Fruit fly (Drosophila melanogaster): ENCODE measurements around the gene CG3407.
A peak's percentile ranks its signal among the peaks of the same experiment; 100 is the strongest.

Gene CG3407

DNA sequence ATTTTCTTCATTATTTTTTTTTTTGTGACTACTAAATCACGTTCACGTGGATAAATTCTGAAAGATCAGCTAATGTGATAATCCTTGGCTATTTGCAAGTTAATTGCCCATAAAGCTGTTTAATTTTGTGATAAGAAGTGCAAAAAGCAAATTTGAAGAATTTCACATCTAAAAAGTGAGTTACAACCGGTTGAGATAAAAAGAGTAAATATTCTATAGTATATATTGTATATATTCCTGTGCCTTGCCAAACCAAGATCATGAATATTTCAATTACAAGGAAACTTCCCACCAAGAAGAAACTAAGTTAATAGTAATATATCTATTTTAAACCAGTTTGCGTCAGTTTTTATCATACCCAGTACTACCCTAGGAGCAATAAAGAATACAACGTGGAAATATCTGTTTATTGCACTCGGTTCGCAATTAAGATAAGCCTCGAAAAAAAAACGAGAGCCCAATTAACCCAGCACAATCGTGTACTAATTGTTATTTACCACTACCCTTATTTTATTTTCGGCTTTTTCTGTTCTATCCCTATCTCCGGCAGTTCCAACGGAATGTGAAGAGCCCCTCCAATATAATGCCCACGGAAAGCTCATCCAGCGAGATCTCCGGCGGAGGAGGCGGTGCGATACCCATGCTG, 33.9 kb downstream of the CG3407 start:
- no peak for TF ChIP-seq bab2 (GFP tag; optimal IDR thresholded peaks at IDR 0.05)
- no peak for TF ChIP-seq CG10979 (tag; optimal IDR thresholded peaks at IDR 0.05)
- peak; percentile 21 for TF ChIP-seq CG10209 (GFP tag; optimal IDR thresholded peaks at IDR 0.05)
- peak; percentile 44 for TF ChIP-seq tio (GFP tag; optimal IDR thresholded peaks at IDR 0.05)
- TF ChIP-seq Max (GFP tag; optimal IDR thresholded peaks at IDR 0.05), result no peak
- no peak for TF ChIP-seq so (GFP tag; IDR thresholded peaks at IDR 0.05)
- TF ChIP-seq mld (GFP tag; IDR thresholded peaks at IDR 0.05; ENCODE audit: partially characterized antibody), result no peak
- TF ChIP-seq Kr (GFP tag; optimal IDR thresholded peaks at IDR 0.05), result no peak
- TF ChIP-seq D19B (GFP tag; optimal IDR thresholded peaks at IDR 0.05), result peak; percentile 94
- peak; percentile 42 for TF ChIP-seq CG2678 (tag; optimal IDR thresholded peaks at IDR 0.05)
- peak; percentile 63 for TF ChIP-seq CG9437 (GFP tag; optimal IDR thresholded peaks at IDR 0.05)
- no peak for TF ChIP-seq grn (GFP tag; optimal IDR thresholded peaks at IDR 0.05)
- peak; percentile 61 for TF ChIP-seq CG13894 (tag; optimal IDR thresholded peaks at IDR 0.05)
- TF ChIP-seq row (GFP tag; IDR thresholded peaks at IDR 0.05), result peak; percentile 33; the same call in 1 of the 3 replicates
- TF ChIP-seq CG18619 (GFP tag; optimal IDR thresholded peaks at IDR 0.05), result peak; percentile 48
- TF ChIP-seq dmrt11E (tag; optimal IDR thresholded peaks at IDR 0.05), result no peak
- peak; percentile 18; the same call in 1 of the 2 replicates for TF ChIP-seq Awh (GFP tag; IDR thresholded peaks at IDR 0.05)
- peak; percentile 56 for TF ChIP-seq B-H2 (GFP tag; optimal IDR thresholded peaks at IDR 0.05)
- no peak for TF ChIP-seq CG14441 (GFP tag; IDR thresholded peaks at IDR 0.05)
- peak in 1 of 2 experiments; percentile 23 for TF ChIP-seq Hr51 (GFP tag; optimal IDR thresholded peaks at IDR 0.05)
- TF ChIP-seq CG12769 (tag; optimal IDR thresholded peaks at IDR 0.05), result peak; percentile 14
- peak; percentile 7 for TF ChIP-seq CG2116 (GFP tag; optimal IDR thresholded peaks at IDR 0.05)
- peak; percentile 12 for TF ChIP-seq cato (GFP tag; optimal IDR thresholded peaks at IDR 0.05; ENCODE audit: borderline replicate concordance)
- peak; percentile 27 for TF ChIP-seq Oli (tag; optimal IDR thresholded peaks at IDR 0.05)
- TF ChIP-seq CG14050 (GFP tag; IDR thresholded peaks at IDR 0.05), result no peak
- TF ChIP-seq Hey (tag; optimal IDR thresholded peaks at IDR 0.05), result peak; percentile 58
- TF ChIP-seq CG1602 (GFP tag; optimal IDR thresholded peaks at IDR 0.05), result no peak
- peak; percentile 97 for TF ChIP-seq exex (tag; optimal IDR thresholded peaks at IDR 0.05)
- peak; percentile 68; the same call in 2 of the 3 replicates for TF ChIP-seq CG17361 (GFP tag; IDR thresholded peaks at IDR 0.05)
- peak; percentile 4 for TF ChIP-seq CG3281 (GFP tag; optimal IDR thresholded peaks at IDR 0.05)
- no peak for TF ChIP-seq CG16863 (GFP tag; optimal IDR thresholded peaks at IDR 0.05)
- TF ChIP-seq PHDP (tag; optimal IDR thresholded peaks at IDR 0.05), result peak; percentile 15
- TF ChIP-seq CG18262 (tag; optimal IDR thresholded peaks at IDR 0.05), result peak; percentile 36
- peak; percentile 44 for TF ChIP-seq Vsx1 (GFP tag; optimal IDR thresholded peaks at IDR 0.05)
- peak; percentile 3 for TF ChIP-seq Deaf1 (tag; optimal IDR thresholded peaks at IDR 0.05)
- TF ChIP-seq CG9727 (GFP tag; optimal IDR thresholded peaks at IDR 0.05), result peak; percentile 39
- TF ChIP-seq nmo (GFP tag; optimal IDR thresholded peaks at IDR 0.05), result peak; percentile 17
- peak; percentile 52 for TF ChIP-seq CG13775 (GFP tag; optimal IDR thresholded peaks at IDR 0.05)
- TF ChIP-seq grau (tag; optimal IDR thresholded peaks at IDR 0.05), result peak; percentile 34
- peak; percentile 38 for TF ChIP-seq sug (tag; optimal IDR thresholded peaks at IDR 0.05)
- no peak for TF ChIP-seq CG8290 (GFP tag; optimal IDR thresholded peaks at IDR 0.05)
- TF ChIP-seq CG8290 (tag; optimal IDR thresholded peaks at IDR 0.05), result peak in 1 of 2 experiments; percentile 20
- TF ChIP-seq Med (GFP tag), result peak; percentile 71
- peak; percentile 27 for TF ChIP-seq CG13296 (GFP tag; optimal IDR thresholded peaks at IDR 0.05)
- peak; percentile 3 for TF ChIP-seq ind (GFP tag; optimal IDR thresholded peaks at IDR 0.05)
- no peak for TF ChIP-seq CG7786 (GFP tag; optimal IDR thresholded peaks at IDR 0.05)
- TF ChIP-seq gt (GFP tag; IDR thresholded peaks at IDR 0.05), result no peak
- TF ChIP-seq Sox100B (GFP tag; optimal IDR thresholded peaks at IDR 0.05), result peak; percentile 33
- peak; percentile 48 for TF ChIP-seq CG7556 (GFP tag; optimal IDR thresholded peaks at IDR 0.05)

Data from whole organism, embryonic.